Fruit fly (Drosophila melanogaster) Kc167 (cell line): Measurements from ENCODE around the gene CG12541.

Source experiments
- Myc ChIP-seq: fragments of >200 bp; optimal IDR thresholded peaks from 2 replicates; lab custom pipeline; 2017; ENCODE audit warnings: missing external identifiers
- Sin3A ChIP-seq: fragments of >200 bp; optimal IDR thresholded peaks from 2 replicates; lab custom pipeline; 2018; ENCODE audit warnings: missing external identifiers
- h ChIP-seq: fragments of >200 bp; optimal IDR thresholded peaks from 3 replicates; lab custom pipeline; 2018; ENCODE audit warnings: missing external identifiers
- insv ChIP-seq: fragments of >200 bp; optimal IDR thresholded peaks from 3 replicates; lab custom pipeline; 2018; ENCODE audit warnings: missing external identifiers
- psq ChIP-seq: fragments of >200 bp; optimal IDR thresholded peaks from 2 replicates; lab custom pipeline; 2017; ENCODE audit warnings: missing external identifiers
- ttk ChIP-seq: sonication (Bioruptor generic); optimal IDR thresholded peaks from 2 replicates; lab custom pipeline; 2017; ENCODE audit warnings: missing external identifiers

DNA sequence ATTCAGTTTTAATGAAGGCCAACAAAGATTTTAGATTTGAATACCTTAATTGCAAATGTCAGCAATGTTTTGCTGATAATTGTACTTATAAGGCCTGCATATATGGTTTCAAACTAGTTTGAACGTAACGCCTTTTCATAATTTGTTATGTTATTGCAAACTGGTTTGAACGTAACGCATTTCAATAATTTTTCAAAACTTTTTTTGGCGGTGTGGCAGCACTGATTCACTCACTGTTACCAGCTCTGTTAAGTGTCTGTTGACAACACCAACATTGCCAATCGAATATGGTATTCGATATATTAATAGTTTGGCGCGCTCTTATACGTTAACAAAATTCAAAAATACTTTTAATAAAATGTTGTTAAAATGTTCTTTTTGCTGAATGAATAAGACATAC, 756 bp upstream of the CG12541 start:
- peak; percentile 68 for TF ChIP-seq psq
- no peak for TF ChIP-seq h (lab: Kevin White, UChicago)
- no peak for TF ChIP-seq insv (lab: Kevin White, UChicago)
- no peak for TF ChIP-seq Myc (lab: Kevin White, UChicago)
- no peak for TF ChIP-seq ttk (lab: Kevin White, UChicago)
- TF ChIP-seq Sin3A (lab: Kevin White, UChicago), result no peak
